Worm (Caenorhabditis elegans) whole organism, late embryonic: ENCODE measurements around the gene Y39B6A.37.

Experiments used
- ahr-1 ChIP-seq: sonication (generic microtip); optimal IDR thresholded peaks from 2 replicates; lab custom pipeline; 2016; ENCODE audit warnings: missing genetic modification characterization, missing compliant biosample characterization
- elt-2 ChIP-seq: sonication (generic microtip); optimal IDR thresholded peaks from 2 replicates; lab custom pipeline; 2016; ENCODE audit warnings: missing genetic modification reagents, missing genetic modification characterization, missing compliant biosample characterization
- eyg-1 ChIP-seq: sonication (generic microtip); optimal IDR thresholded peaks from 2 replicates; lab custom pipeline; 2016; ENCODE audit warnings: missing genotype, missing genetic modification characterization, missing compliant biosample characterization
- odd-2 ChIP-seq: sonication (generic microtip); optimal IDR thresholded peaks from 2 replicates; lab custom pipeline; 2017; ENCODE audit warnings: antibody characterized with exemption, mild to moderate bottlenecking, missing genetic modification characterization, missing compliant biosample characterization
- pag-3 ChIP-seq: sonication (generic microtip); optimal IDR thresholded peaks from 2 replicates; lab custom pipeline; 2016; ENCODE audit warnings: missing compliant biosample characterization, missing genetic modification characterization, borderline replicate concordance
- pqm-1 ChIP-seq: sonication (generic microtip); optimal IDR thresholded peaks from 2 replicates; lab custom pipeline; 2016; ENCODE audit warnings: missing genetic modification characterization, missing compliant biosample characterization
- unc-42 ChIP-seq: sonication (generic microtip); optimal IDR thresholded peaks from 2 replicates; lab custom pipeline; 2016; ENCODE audit warnings: missing genotype, missing genetic modification characterization, missing compliant biosample characterization

ce11 chrV:19010405-19010804, 19.8 kb downstream of the Y39B6A.37 start:
- no peak for TF ChIP-seq odd-2 (tag; lab: Kevin White, UChicago)
- no peak for TF ChIP-seq ahr-1
- no peak for TF ChIP-seq pag-3 (tag; lab: Kevin White, UChicago)
- no peak for TF ChIP-seq unc-42 (tag; lab: Kevin White, UChicago)
- no peak for TF ChIP-seq elt-2
- TF ChIP-seq eyg-1, result no peak
- no peak for TF ChIP-seq pqm-1 (tag; lab: Kevin White, UChicago)
